Fruit fly (Drosophila melanogaster) whole organism, embryonic: ENCODE results near the gene Spn38F.
A peak's percentile ranks its signal among the peaks of the same experiment; 100 is the strongest.

Source experiments
- Aef1 ChIP-seq: fragments of 200-800 bp; sonication (Bioruptor generic); IDR thresholded peaks from 3 replicates; pipeline ENCODE4 v1.3.6; 2022; ENCODE audit warnings: missing biosample characterization, missing genetic modification characterization
- Atf-2 ChIP-seq: fragments of 200-800 bp; sonication (Bioruptor generic); optimal IDR thresholded peaks from 2 replicates; lab custom pipeline; 2016; ENCODE audit warnings: missing biosample characterization, missing genetic modification characterization
- CG10321 ChIP-seq: fragments of 200-800 bp; sonication (Bioruptor generic); IDR thresholded peaks from 2 replicates; pipeline ENCODE4 v1.3.6; 2022; ENCODE audit warnings: missing biosample characterization, missing genetic modification characterization
- CG10366 ChIP-seq: fragments of 200-800 bp; sonication (Bioruptor generic); IDR thresholded peaks from 2 replicates; pipeline ENCODE4 v1.3.6; 2022; ENCODE audit warnings: missing biosample characterization, missing genetic modification characterization
- CG12071 ChIP-seq: fragments of 200-800 bp; sonication (Bioruptor generic); optimal IDR thresholded peaks from 3 replicates; lab custom pipeline; 2018; ENCODE audit warnings: missing biosample characterization, mild to moderate bottlenecking, missing genetic modification characterization
- CG12104 ChIP-seq: fragments of 200-800 bp; sonication (Bioruptor generic); optimal IDR thresholded peaks from 3 replicates; lab custom pipeline; 2016; ENCODE audit warnings: missing biosample characterization, missing genetic modification characterization
- CG15011 ChIP-seq: fragments of 200-800 bp; sonication (Bioruptor generic); optimal IDR thresholded peaks from 3 replicates; lab custom pipeline; 2018; ENCODE audit warnings: missing biosample characterization, mild to moderate bottlenecking, missing genetic modification characterization
- CG18476 ChIP-seq: fragments of 200-800 bp; sonication (Bioruptor generic); optimal IDR thresholded peaks from 2 replicates; lab custom pipeline; 2016; ENCODE audit warnings: missing biosample characterization, mild to moderate bottlenecking, missing genetic modification characterization
- CG30431 ChIP-seq: fragments of 200-800 bp; sonication (Bioruptor generic); optimal IDR thresholded peaks from 2 replicates; lab custom pipeline; 2017; ENCODE audit warnings: missing biosample characterization, missing genetic modification characterization
- CG3065 ChIP-seq: fragments of 200-800 bp; sonication (Bioruptor generic); optimal IDR thresholded peaks from 2 replicates; lab custom pipeline; 2016; ENCODE audit warnings: missing biosample characterization, missing genetic modification characterization
- CG3407 ChIP-seq: fragments of 200-800 bp; sonication (Bioruptor generic); optimal IDR thresholded peaks from 2 replicates; lab custom pipeline; 2018; ENCODE audit warnings: missing biosample characterization, mild to moderate bottlenecking, missing genetic modification characterization
- CG42726 ChIP-seq: fragments of 200-800 bp; sonication (Bioruptor generic); IDR thresholded peaks from 2 replicates; pipeline ENCODE4 v1.3.6; 2022; ENCODE audit warnings: missing biosample characterization, missing genetic modification characterization; ENCODE audit not compliant: partially characterized antibody
- CG5953 ChIP-seq: fragments of 200-800 bp; sonication (Bioruptor generic); IDR thresholded peaks from 2 replicates; pipeline ENCODE4 v1.3.6; 2022; ENCODE audit warnings: missing biosample characterization, missing genetic modification characterization
- CG6272 ChIP-seq: fragments of 200-800 bp; sonication (Bioruptor generic); IDR thresholded peaks from 2 replicates; pipeline ENCODE4 v1.3.6; 2022; ENCODE audit warnings: missing biosample characterization, missing genetic modification characterization
- CG6813 ChIP-seq: fragments of 200-800 bp; sonication (Bioruptor generic); optimal IDR thresholded peaks from 2 replicates; lab custom pipeline; 2017; ENCODE audit warnings: missing biosample characterization, missing genetic modification characterization, mild to moderate bottlenecking, moderate library complexity, missing genetic modification reagents
- CG7928 ChIP-seq: fragments of 200-800 bp; sonication (Bioruptor generic); optimal IDR thresholded peaks from 2 replicates; lab custom pipeline; 2017; ENCODE audit warnings: missing biosample characterization, mild to moderate bottlenecking, missing genetic modification characterization
- CG9727 ChIP-seq: fragments of 200-800 bp; sonication (Bioruptor generic); optimal IDR thresholded peaks from 3 replicates; lab custom pipeline; 2017; ENCODE audit warnings: missing biosample characterization, mild to moderate bottlenecking, missing genetic modification characterization
- Camta ChIP-seq: fragments of 200-800 bp; sonication (Bioruptor generic); optimal IDR thresholded peaks from 2 replicates; lab custom pipeline; 2016; ENCODE audit warnings: missing biosample characterization, missing genetic modification characterization
- Doc2 ChIP-seq: fragments of 200-800 bp; sonication (Bioruptor generic); IDR thresholded peaks from 2 replicates; pipeline ENCODE4 v1.3.6; 2022; ENCODE audit warnings: missing biosample characterization, missing genetic modification characterization
- Drgx ChIP-seq: fragments of 200-800 bp; sonication (Bioruptor generic); IDR thresholded peaks from 2 replicates; pipeline ENCODE4 v1.3.6; 2022; ENCODE audit warnings: missing biosample characterization, missing genetic modification characterization
- E2f2 ChIP-seq: fragments of 200-800 bp; sonication (Bioruptor generic); IDR thresholded peaks from 2 replicates; pipeline ENCODE4 v1.3.6; 2022; ENCODE audit warnings: missing biosample characterization, missing genetic modification characterization
- Gug ChIP-seq: fragments of 200-800 bp; sonication (Bioruptor generic); IDR thresholded peaks from 4 replicates; pipeline ENCODE4 v1.3.6; 2022; ENCODE audit warnings: missing biosample characterization, missing genetic modification characterization
- H15 ChIP-seq: fragments of 200-800 bp; sonication (Bioruptor generic); IDR thresholded peaks from 3 replicates; pipeline ENCODE4 v1.3.6; 2022; ENCODE audit warnings: missing biosample characterization, missing genetic modification characterization
- Nf-YB ChIP-seq: fragments of 200-800 bp; sonication (Bioruptor generic); optimal IDR thresholded peaks from 3 replicates; lab custom pipeline; 2019; ENCODE audit warnings: missing biosample characterization, mild to moderate bottlenecking, missing genetic modification characterization, moderate library complexity
- NfI ChIP-seq: fragments of 200-800 bp; sonication (Bioruptor generic); optimal IDR thresholded peaks from 3 replicates; lab custom pipeline; 2018; ENCODE audit warnings: missing biosample characterization, mild to moderate bottlenecking, missing genetic modification characterization, moderate library complexity
- Rx ChIP-seq: fragments of 200-800 bp; sonication (Bioruptor generic); IDR thresholded peaks from 2 replicates; pipeline ENCODE4 v1.3.6; 2022; ENCODE audit warnings: missing biosample characterization, missing genetic modification characterization
- Ssrp ChIP-seq: fragments of 200-800 bp; sonication (Bioruptor generic); optimal IDR thresholded peaks from 2 replicates; lab custom pipeline; 2018; ENCODE audit warnings: missing biosample characterization, mild to moderate bottlenecking, missing genetic modification characterization, moderate library complexity
- YL-1 ChIP-seq: fragments of 200-800 bp; sonication (Bioruptor generic); optimal IDR thresholded peaks from 3 replicates; lab custom pipeline; 2017; ENCODE audit warnings: missing biosample characterization, mild to moderate bottlenecking, missing genetic modification characterization
- al ChIP-seq: fragments of 200-800 bp; sonication (Bioruptor generic); IDR thresholded peaks from 2 replicates; pipeline ENCODE4 v1.3.6; 2022; ENCODE audit warnings: missing biosample characterization, missing genetic modification characterization
- az2 ChIP-seq: fragments of 200-800 bp; sonication (Bioruptor generic); optimal IDR thresholded peaks from 3 replicates; lab custom pipeline; 2016; ENCODE audit warnings: missing biosample characterization, missing genetic modification characterization
- caup ChIP-seq: fragments of 200-800 bp; sonication (Bioruptor generic); optimal IDR thresholded peaks from 3 replicates; lab custom pipeline; 2017; ENCODE audit warnings: missing biosample characterization, mild to moderate bottlenecking, missing genetic modification characterization, moderate library complexity; ENCODE audit not compliant: severe bottlenecking
- dan ChIP-seq: fragments of 200-800 bp; sonication (Bioruptor generic); IDR thresholded peaks from 2 replicates; pipeline ENCODE4 v1.3.6; 2022; ENCODE audit warnings: missing biosample characterization, missing genetic modification characterization
- dimm ChIP-seq: fragments of 200-800 bp; sonication (Bioruptor generic); IDR thresholded peaks from 2 replicates; pipeline ENCODE4 v1.3.6; 2022; ENCODE audit warnings: missing biosample characterization, missing genetic modification characterization
- dysf ChIP-seq: fragments of 200-800 bp; sonication (Bioruptor generic); IDR thresholded peaks from 3 replicates; pipeline ENCODE4 v1.3.6; 2022; ENCODE audit warnings: missing biosample characterization, missing genetic modification characterization
- emc ChIP-seq: fragments of 200-800 bp; sonication (Bioruptor generic); optimal IDR thresholded peaks from 2 replicates; lab custom pipeline; 2016; ENCODE audit warnings: missing biosample characterization, missing genetic modification characterization
- fd3F ChIP-seq: fragments of 200-800 bp; sonication (Bioruptor generic); optimal IDR thresholded peaks from 2 replicates; lab custom pipeline; 2018; ENCODE audit warnings: missing biosample characterization, mild to moderate bottlenecking, missing genetic modification characterization, moderate library complexity
- gcm ChIP-seq: fragments of 200-800 bp; sonication (Bioruptor generic); optimal IDR thresholded peaks from 2 replicates; lab custom pipeline; 2019; ENCODE audit warnings: missing biosample characterization, mild to moderate bottlenecking, missing genetic modification characterization, moderate library complexity
- grau ChIP-seq: fragments of 200-800 bp; optimal IDR thresholded peaks from 3 replicates; lab custom pipeline; 2019; ENCODE audit warnings: missing biosample characterization, mild to moderate bottlenecking, missing genetic modification characterization, moderate library complexity
- hkb ChIP-seq, 2 experiments: fragments of 200-800 bp in 1 of 2; fragments of >200 bp in 1 of 2; sonication (Bioruptor generic) in 1 of 2; IDR thresholded peaks in 1 of 2; optimal IDR thresholded peaks in 1 of 2; 2 replicates each; pipeline versions ENCODE4 v1.3.6 to Lab custom; 2017 to 2022; ENCODE audit warnings: missing biosample characterization in 1 of 2, missing genetic modification characterization in 1 of 2
- kah ChIP-seq: fragments of 200-800 bp; sonication (Bioruptor generic); optimal IDR thresholded peaks from 2 replicates; lab custom pipeline; 2018; ENCODE audit warnings: missing biosample characterization, mild to moderate bottlenecking, missing genetic modification characterization
- nom ChIP-seq: fragments of 200-800 bp; sonication (Bioruptor generic); optimal IDR thresholded peaks from 2 replicates; lab custom pipeline; 2017; ENCODE audit warnings: missing biosample characterization, missing genetic modification characterization, mild to moderate bottlenecking, moderate library complexity, missing genetic modification reagents
- prd ChIP-seq, 3 experiments: fragments of >200 bp in 2 of 3; fragments of 200-800 bp in 1 of 3; sonication (Bioruptor generic) in 1 of 3; optimal IDR thresholded peaks in 2 of 3; IDR thresholded peaks in 1 of 3; 2 replicates in 2 of 3; 3 replicates in 1 of 3; pipeline versions ENCODE4 v1.3.6 to Lab custom; 2017 to 2022; ENCODE audit warnings: missing biosample characterization in 1 of 3, missing genetic modification characterization in 1 of 3
- pzg ChIP-seq: fragments of 200-800 bp; sonication (Bioruptor generic); optimal IDR thresholded peaks from 3 replicates; lab custom pipeline; 2018; ENCODE audit warnings: missing biosample characterization, mild to moderate bottlenecking, missing genetic modification characterization, moderate library complexity
- ranshi ChIP-seq: fragments of 200-800 bp; sonication (Bioruptor generic); IDR thresholded peaks from 2 replicates; pipeline ENCODE4 v1.3.6; 2022; ENCODE audit warnings: missing biosample characterization, missing genetic modification characterization
- sima ChIP-seq: fragments of 200-800 bp; sonication (Bioruptor generic); optimal IDR thresholded peaks from 2 replicates; lab custom pipeline; 2016; ENCODE audit warnings: missing biosample characterization, missing genetic modification characterization
- slbo ChIP-seq: fragments of 200-800 bp; sonication (Bioruptor generic); IDR thresholded peaks from 2 replicates; pipeline ENCODE4 v1.3.6; 2022; ENCODE audit warnings: missing biosample characterization, missing genetic modification characterization
- slp2 ChIP-seq: fragments of 200-800 bp; sonication (Bioruptor generic); optimal IDR thresholded peaks from 2 replicates; lab custom pipeline; 2016; ENCODE audit warnings: missing biosample characterization, missing genetic modification characterization
- tx ChIP-seq: fragments of 200-800 bp; sonication (Bioruptor generic); optimal IDR thresholded peaks from 2 replicates; lab custom pipeline; 2016; ENCODE audit warnings: missing biosample characterization, missing genetic modification characterization
- unc-4 ChIP-seq: fragments of 200-800 bp; sonication (Bioruptor generic); IDR thresholded peaks from 2 replicates; pipeline ENCODE4 v1.3.6; 2022; ENCODE audit warnings: missing biosample characterization, missing genetic modification characterization; ENCODE audit not compliant: partially characterized antibody
- wdn ChIP-seq: fragments of 200-800 bp; sonication (Bioruptor generic); IDR thresholded peaks from 2 replicates; pipeline ENCODE4 v1.3.6; 2022; ENCODE audit warnings: missing biosample characterization, missing genetic modification characterization

The Spn38F gene

dm6 chr2L:20787271-20787791 is 50.5 kb downstream of the Spn38F start, which contains the start of gene Pomp (continued):
- no peak for TF ChIP-seq dan
- peak; percentile 70 for TF ChIP-seq CG12104 (GFP tag; lab: Kevin White, UChicago)
- TF ChIP-seq CG7928 (GFP tag; lab: Kevin White, UChicago) = peak; percentile 41
- peak; percentile 89 for TF ChIP-seq H15 (GFP tag; lab: Robert Waterston, UW)
- TF ChIP-seq Gug (GFP tag; lab: Robert Waterston, UW) = peak; percentile 88
- peak; percentile 86 for TF ChIP-seq CG9727 (GFP tag; lab: Kevin White, UChicago)
- no peak for TF ChIP-seq prd (optimal IDR thresholded peaks at IDR 0.05; lab: Kevin White, UChicago)
- TF ChIP-seq prd (GFP tag; IDR thresholded peaks at IDR 0.05; lab: Robert Waterston, UW) = peak; percentile 92
- TF ChIP-seq Drgx = peak; percentile 82
- TF ChIP-seq CG3407 (GFP tag; lab: Kevin White, UChicago) = peak; percentile 66
- TF ChIP-seq Rx (GFP tag; lab: Robert Waterston, UW) = peak; percentile 78
- peak; percentile 67 for TF ChIP-seq fd3F (GFP tag; lab: Kevin White, UChicago)
- TF ChIP-seq ranshi (GFP tag; lab: Robert Waterston, UW) = peak; percentile 85
- peak; percentile 72 for TF ChIP-seq CG30431
- peak; percentile 73 for TF ChIP-seq E2f2 (GFP tag; lab: Robert Waterston, UW)
- TF ChIP-seq CG6813 (GFP tag; lab: Kevin White, UChicago) = peak; percentile 80
- peak; percentile 66 for TF ChIP-seq Ssrp (tag; lab: Kevin White, UChicago)
- peak; percentile 60 for TF ChIP-seq CG10321 (GFP tag; lab: Robert Waterston, UW)
- peak; percentile 85 for TF ChIP-seq CG6272 (GFP tag; lab: Robert Waterston, UW)
- TF ChIP-seq dimm = peak; percentile 70; the same call in 1 of the 2 replicates
- TF ChIP-seq CG42726 = peak; percentile 55
- TF ChIP-seq CG12071 (GFP tag; lab: Kevin White, UChicago) = peak; percentile 86
- peak; percentile 79 for TF ChIP-seq caup (GFP tag; lab: Kevin White, UChicago)
- TF ChIP-seq NfI (GFP tag; lab: Kevin White, UChicago) = peak; percentile 71
- no peak for TF ChIP-seq hkb (optimal IDR thresholded peaks at IDR 0.05; lab: Kevin White, UChicago)
- TF ChIP-seq hkb (GFP tag; IDR thresholded peaks at IDR 0.05; lab: Robert Waterston, UW) = peak; percentile 88
- TF ChIP-seq slbo = peak; percentile 90
- TF ChIP-seq sima (GFP tag; lab: Kevin White, UChicago) = no peak
- peak; percentile 74 for TF ChIP-seq CG5953 (GFP tag; lab: Robert Waterston, UW)
- TF ChIP-seq al = peak; percentile 78
- TF ChIP-seq unc-4 (GFP tag; lab: Robert Waterston, UW) = peak; percentile 70
- no peak; the same call in 1 of the 2 replicates for TF ChIP-seq Doc2 (GFP tag; lab: Robert Waterston, UW)
- TF ChIP-seq CG3065 (GFP tag; lab: Kevin White, UChicago) = peak; percentile 61
- TF ChIP-seq az2 (GFP tag; lab: Kevin White, UChicago) = peak; percentile 85
- TF ChIP-seq gcm (GFP tag; lab: Kevin White, UChicago) = peak; percentile 86
- peak; percentile 81 for TF ChIP-seq grau (tag; lab: Kevin White, UChicago)
- peak; percentile 70 for TF ChIP-seq CG18476 (GFP tag; lab: Kevin White, UChicago)
- no peak for TF ChIP-seq nom (GFP tag; lab: Kevin White, UChicago)
- TF ChIP-seq Nf-YB (GFP tag; lab: Kevin White, UChicago) = peak; percentile 61
- TF ChIP-seq tx (GFP tag; lab: Kevin White, UChicago) = peak; percentile 44
- peak; percentile 12 for TF ChIP-seq slp2
- peak; percentile 81 for TF ChIP-seq Aef1 (GFP tag; lab: Robert Waterston, UW)
- TF ChIP-seq emc (GFP tag; lab: Kevin White, UChicago) = peak; percentile 19
- TF ChIP-seq dysf (GFP tag; lab: Robert Waterston, UW) = peak; percentile 94
- peak; percentile 95 for TF ChIP-seq pzg (GFP tag; lab: Kevin White, UChicago)
- peak; percentile 26 for TF ChIP-seq YL-1
- peak; percentile 67 for TF ChIP-seq wdn (GFP tag; lab: Robert Waterston, UW)
- peak; percentile 83 for TF ChIP-seq CG10366 (GFP tag; lab: Robert Waterston, UW)
- TF ChIP-seq Atf-2 (GFP tag; lab: Kevin White, UChicago) = peak; percentile 38
- TF ChIP-seq Camta (GFP tag; lab: Kevin White, UChicago) = peak; percentile 45
- peak; percentile 60 for TF ChIP-seq kah (GFP tag; lab: Kevin White, UChicago)
- peak; percentile 80 for TF ChIP-seq CG15011 (GFP tag; lab: Kevin White, UChicago)
